Worm (Caenorhabditis elegans) whole organism, young adult: ENCODE data around the gene srsx-25.

Experiments used
- B0035.1 ChIP-seq: sonication (generic microtip); optimal IDR thresholded peaks from 2 replicates; lab custom pipeline; 2016; ENCODE audit warnings: missing genetic modification characterization, mild to moderate bottlenecking, missing compliant biosample characterization, missing genotype, missing genetic modification reagents
- C17E4.6 ChIP-seq: fragments of 200-800 bp; sonication (Bioruptor generic); IDR thresholded peaks from 2 replicates; pipeline ENCODE4 v1.3.6; 2022; ENCODE audit warnings: missing genetic modification reagents, missing genetic modification characterization, missing compliant biosample characterization
- D2030.7 ChIP-seq: fragments of 200-800 bp; sonication (Bioruptor generic); IDR thresholded peaks from 2 replicates; pipeline ENCODE4 v1.3.6; 2022; ENCODE audit warnings: missing genetic modification reagents, missing genetic modification characterization, missing compliant biosample characterization
- F37B4.10 ChIP-seq: fragments of 200-800 bp; sonication (Bioruptor generic); IDR thresholded peaks from 2 replicates; pipeline ENCODE4 v1.3.6; 2022; ENCODE audit warnings: missing genetic modification characterization, missing compliant biosample characterization
- F52B5.7 ChIP-seq: sonication (generic microtip); optimal IDR thresholded peaks from 2 replicates; lab custom pipeline; 2016; ENCODE audit warnings: mild to moderate bottlenecking, missing genetic modification characterization, missing compliant biosample characterization
- F55B11.4 ChIP-seq: sonication (generic microtip); optimal IDR thresholded peaks from 2 replicates; lab custom pipeline; 2016; ENCODE audit warnings: missing compliant biosample characterization, missing genetic modification characterization, borderline replicate concordance; ENCODE audit not compliant: insufficient read depth
- F57A8.1 ChIP-seq: fragments of 200-800 bp; sonication (Bioruptor generic); optimal IDR thresholded peaks from 2 replicates; lab custom pipeline; 2018; ENCODE audit warnings: mild to moderate bottlenecking, missing genetic modification characterization, moderate library complexity, missing compliant biosample characterization
- T26A5.8 ChIP-seq: sonication (generic microtip); optimal IDR thresholded peaks from 2 replicates; lab custom pipeline; 2016; ENCODE audit warnings: missing genetic modification characterization, missing compliant biosample characterization
- Y53F4B.3 ChIP-seq: fragments of 200-800 bp; sonication (Bioruptor generic); IDR thresholded peaks from 2 replicates; pipeline ENCODE4 v1.3.6; 2022; ENCODE audit warnings: missing genetic modification reagents, missing genetic modification characterization, missing compliant biosample characterization
- Y67H2A.10 ChIP-seq: fragments of 200-800 bp; sonication (Bioruptor generic); conservative IDR thresholded peaks from 2 replicates; pipeline ENCODE4 v1.3.6; 2022; ENCODE audit warnings: missing genetic modification reagents, missing genetic modification characterization, missing compliant biosample characterization
- aptf-3 ChIP-seq: fragments of 200-800 bp; sonication (Bioruptor generic); IDR thresholded peaks from 2 replicates; pipeline ENCODE4 v1.3.6; 2022; ENCODE audit warnings: missing genetic modification characterization, missing compliant biosample characterization
- athp-1 ChIP-seq: sonication (generic microtip); optimal IDR thresholded peaks from 2 replicates; lab custom pipeline; 2017; ENCODE audit warnings: mild to moderate bottlenecking, missing genetic modification characterization, missing compliant biosample characterization
- attf-6 ChIP-seq: fragments of 200-800 bp; sonication (Bioruptor generic); IDR thresholded peaks from 2 replicates; pipeline ENCODE4 v1.3.6; 2022; ENCODE audit warnings: missing genetic modification reagents, missing genetic modification characterization, missing compliant biosample characterization
- bed-1 ChIP-seq: fragments of 200-800 bp; sonication (Bioruptor generic); IDR thresholded peaks from 2 replicates; pipeline ENCODE4 v1.3.6; 2022; ENCODE audit warnings: missing genetic modification reagents, missing genetic modification characterization, missing compliant biosample characterization
- cebp-1 ChIP-seq, 2 experiments: fragments of 200-800 bp in 1 of 2; sonication (Bioruptor generic) in 1 of 2; sonication (generic microtip) in 1 of 2; IDR thresholded peaks in 1 of 2; optimal IDR thresholded peaks in 1 of 2; 2 replicates each; pipeline versions ENCODE4 v1.3.6 to Lab custom; 2017 to 2022; ENCODE audit warnings: missing compliant biosample characterization in 2 of 2, missing genetic modification characterization in 2 of 2, mild to moderate bottlenecking in 1 of 2, missing genetic modification reagents in 1 of 2, moderate library complexity in 1 of 2
- cebp-2 ChIP-seq: fragments of 200-800 bp; sonication (Bioruptor generic); IDR thresholded peaks from 2 replicates; pipeline ENCODE4 v1.3.6; 2022; ENCODE audit warnings: missing genetic modification characterization, missing compliant biosample characterization
- ceh-100 ChIP-seq: fragments of 200-800 bp; sonication (Bioruptor generic); IDR thresholded peaks from 2 replicates; pipeline ENCODE4 v1.3.6; 2022; ENCODE audit warnings: missing genetic modification reagents, missing genetic modification characterization, missing compliant biosample characterization
- ceh-40 ChIP-seq: fragments of 200-800 bp; sonication (Bioruptor generic); IDR thresholded peaks from 2 replicates; pipeline ENCODE4 v1.3.6; 2022; ENCODE audit warnings: missing genetic modification characterization, missing compliant biosample characterization
- chd-7 ChIP-seq: sonication (generic microtip); optimal IDR thresholded peaks from 2 replicates; lab custom pipeline; 2016; ENCODE audit warnings: mild to moderate bottlenecking, missing genetic modification characterization, moderate library complexity, missing compliant biosample characterization
- die-1 ChIP-seq: sonication (generic microtip); optimal IDR thresholded peaks from 2 replicates; lab custom pipeline; 2016; ENCODE audit warnings: missing genotype, mild to moderate bottlenecking, missing genetic modification characterization, missing compliant biosample characterization
- dpff-1 ChIP-seq: sonication (generic microtip); optimal IDR thresholded peaks from 2 replicates; lab custom pipeline; 2017; ENCODE audit warnings: mild to moderate bottlenecking, missing genetic modification characterization, missing compliant biosample characterization
- efl-1 ChIP-seq: fragments of 150-350 bp; optimal IDR thresholded peaks from 2 replicates; lab custom pipeline; 2014; ENCODE audit warnings: missing biosample characterization, missing genetic modification reagents, missing genetic modification characterization
- egl-44 ChIP-seq: fragments of 200-800 bp; sonication (Bioruptor generic); IDR thresholded peaks from 2 replicates; pipeline ENCODE4 v1.3.6; 2022; ENCODE audit warnings: missing genetic modification reagents, missing genetic modification characterization, missing compliant biosample characterization
- egrh-3 ChIP-seq: fragments of 200-800 bp; sonication (Bioruptor generic); IDR thresholded peaks from 2 replicates; pipeline ENCODE4 v1.3.6; 2022; ENCODE audit warnings: missing genetic modification reagents, missing genetic modification characterization, missing compliant biosample characterization
- ekl-4 ChIP-seq: fragments of 200-800 bp; sonication (Bioruptor generic); IDR thresholded peaks from 2 replicates; pipeline ENCODE4 v1.3.6; 2022; ENCODE audit warnings: missing genetic modification reagents, missing genetic modification characterization, missing compliant biosample characterization
- ets-4 ChIP-seq: fragments of 200-800 bp; sonication (Bioruptor generic); optimal IDR thresholded peaks from 2 replicates; lab custom pipeline; 2018; ENCODE audit warnings: mild to moderate bottlenecking, missing genetic modification characterization, missing compliant biosample characterization
- hlh-12 ChIP-seq: sonication (generic microtip); optimal IDR thresholded peaks from 2 replicates; lab custom pipeline; 2016; ENCODE audit warnings: missing genetic modification characterization, missing compliant biosample characterization
- hmg-1.2 ChIP-seq: fragments of 200-800 bp; sonication (Bioruptor generic); IDR thresholded peaks from 2 replicates; pipeline ENCODE4 v1.3.6; 2022; ENCODE audit warnings: missing genetic modification reagents, missing genetic modification characterization, missing compliant biosample characterization
- lag-1 ChIP-seq: fragments of 200-800 bp; sonication (Bioruptor generic); IDR thresholded peaks from 2 replicates; pipeline ENCODE4 v1.3.6; 2022; ENCODE audit warnings: missing genetic modification reagents, missing genetic modification characterization, missing compliant biosample characterization
- let-607 ChIP-seq, 2 experiments: fragments of 200-800 bp in 1 of 2; sonication (Bioruptor generic) in 1 of 2; sonication (generic microtip) in 1 of 2; optimal IDR thresholded peaks; 2 replicates each; lab custom pipeline; 2016 to 2018; ENCODE audit warnings: mild to moderate bottlenecking in 2 of 2, missing compliant biosample characterization in 2 of 2, missing genetic modification characterization in 2 of 2, moderate library complexity in 2 of 2, missing genotype in 1 of 2
- madf-3 ChIP-seq: fragments of 200-800 bp; sonication (Bioruptor generic); IDR thresholded peaks from 2 replicates; pipeline ENCODE4 v1.3.6; 2022; ENCODE audit warnings: missing genetic modification reagents, missing genetic modification characterization, missing compliant biosample characterization
- mes-4 ChIP-seq: sonication (generic microtip); optimal IDR thresholded peaks from 2 replicates; lab custom pipeline; 2016; ENCODE audit warnings: missing genotype, missing genetic modification characterization, missing compliant biosample characterization
- nhr-80 ChIP-seq: sonication (generic microtip); optimal IDR thresholded peaks from 2 replicates; lab custom pipeline; 2016; ENCODE audit warnings: missing genetic modification characterization, missing compliant biosample characterization
- pbrm-1 ChIP-seq: fragments of 200-800 bp; sonication (Bioruptor generic); IDR thresholded peaks from 2 replicates; pipeline ENCODE4 v1.3.6; 2022; ENCODE audit warnings: missing genetic modification reagents, missing genetic modification characterization, missing compliant biosample characterization
- rec-8 ChIP-seq, 2 experiments: sonication (generic microtip); optimal IDR thresholded peaks; 2 replicates each; lab custom pipeline; 2016; ENCODE audit warnings: mild to moderate bottlenecking in 2 of 2, missing genetic modification characterization in 2 of 2, missing genetic modification reagents in 2 of 2, missing genotype in 2 of 2, missing biosample characterization in 1 of 2, missing compliant biosample characterization in 1 of 2, moderate library complexity in 1 of 2
- sea-2 ChIP-seq: fragments of 200-800 bp; sonication (Bioruptor generic); IDR thresholded peaks from 2 replicates; pipeline ENCODE4 v1.3.6; 2022; ENCODE audit warnings: missing genetic modification characterization, missing compliant biosample characterization
- snpc-1.3 ChIP-seq: sonication (generic microtip); optimal IDR thresholded peaks from 2 replicates; lab custom pipeline; 2017; ENCODE audit warnings: missing genetic modification characterization, mild to moderate bottlenecking, missing compliant biosample characterization, antibody characterized with exemption, moderate library complexity, missing genotype, missing genetic modification reagents; ENCODE audit not compliant: insufficient read depth
- snpc-4 ChIP-seq, 5 experiments: fragments of 150-350 bp in 1 of 5; sonication (generic microtip) in 4 of 5; optimal IDR thresholded peaks; 2 replicates each; lab custom pipeline; 2014 to 2018; ENCODE audit warnings: missing genetic modification characterization in 5 of 5, missing biosample characterization in 3 of 5, antibody characterized with exemption in 2 of 5, mild to moderate bottlenecking in 2 of 5, missing compliant biosample characterization in 2 of 5, missing genotype in 2 of 5, moderate library complexity in 2 of 5, missing genetic modification reagents in 1 of 5
- tlf-1 ChIP-seq: fragments of 200-800 bp; sonication (Bioruptor generic); optimal IDR thresholded peaks from 2 replicates; lab custom pipeline; 2018; ENCODE audit warnings: mild to moderate bottlenecking, missing genetic modification characterization, missing compliant biosample characterization
- unc-130 ChIP-seq: sonication (generic microtip); optimal IDR thresholded peaks from 2 replicates; lab custom pipeline; 2016; ENCODE audit warnings: missing genetic modification reagents, missing genetic modification characterization, missing compliant biosample characterization
- unc-62 ChIP-seq: fragments of 150-350 bp; optimal IDR thresholded peaks from 2 replicates; lab custom pipeline; 2014; ENCODE audit warnings: missing biosample characterization, missing genetic modification reagents, missing genetic modification characterization
- zfh-2 ChIP-seq: fragments of 200-800 bp; sonication (Bioruptor generic); conservative IDR thresholded peaks from 2 replicates; pipeline ENCODE4 v1.3.6; 2022; ENCODE audit warnings: missing genetic modification reagents, missing genetic modification characterization, missing compliant biosample characterization
- ztf-22 ChIP-seq: fragments of 200-800 bp; sonication (Bioruptor generic); optimal IDR thresholded peaks from 2 replicates; lab custom pipeline; 2018; ENCODE audit warnings: mild to moderate bottlenecking, missing genetic modification characterization, moderate library complexity, missing compliant biosample characterization
- ztf-3 ChIP-seq: fragments of 200-800 bp; sonication (Bioruptor generic); optimal IDR thresholded peaks from 2 replicates; lab custom pipeline; 2018; ENCODE audit warnings: mild to moderate bottlenecking, missing genetic modification characterization, missing compliant biosample characterization

srsx-25 gene

DNA sequence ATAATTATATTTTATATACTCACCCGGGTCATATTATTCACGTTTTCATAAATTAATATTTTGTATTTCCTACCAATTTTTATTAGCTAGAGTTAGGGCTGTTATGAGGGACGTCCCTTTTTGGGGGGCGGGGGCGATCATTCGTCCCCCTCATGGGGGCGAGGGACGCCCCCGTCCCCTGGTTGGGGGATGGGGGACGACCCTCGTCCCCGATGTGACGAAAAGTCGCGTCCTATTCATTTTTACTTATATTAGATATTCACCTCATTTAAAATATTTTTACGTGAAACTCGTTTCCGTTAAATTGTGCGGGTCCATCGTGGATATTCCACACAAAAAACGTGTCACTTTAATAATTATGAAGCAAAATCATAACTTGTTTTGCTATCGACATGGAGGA is 16.4 kb upstream of the srsx-25 start, which contains the start of gene W02A2.12 (continued):
- peak; percentile 80 for TF ChIP-seq zfh-2 (GFP tag; lab: Robert Waterston, UW)
- TF ChIP-seq ekl-4: peak; percentile 47; the same call in 1 of the 2 replicates
- 0 out of 2 replicates have a peak, but pooled peaks have one; percentile 63 for TF ChIP-seq aptf-3 (GFP tag; lab: Robert Waterston, UW)
- TF ChIP-seq egl-44 (GFP tag; lab: Robert Waterston, UW): no peak
- no peak for TF ChIP-seq snpc-4 (GFP tag; optimal IDR thresholded peaks at IDR 0.05; lab: Kevin White, UChicago)
- peak in 1 of 4 experiments; percentile 18 for TF ChIP-seq snpc-4 (tag; optimal IDR thresholded peaks at IDR 0.05; lab: Kevin White, UChicago)
- TF ChIP-seq die-1 (tag; lab: Kevin White, UChicago): no peak
- TF ChIP-seq unc-62 (GFP tag; lab: Kevin White, UChicago): no peak
- no peak for TF ChIP-seq ztf-3 (GFP tag; lab: Kevin White, UChicago)
- TF ChIP-seq egrh-3 (GFP tag; lab: Robert Waterston, UW): peak; percentile 77; the same call in 1 of the 2 replicates
- TF ChIP-seq athp-1 (tag; lab: Kevin White, UChicago): peak; percentile 72
- no peak for TF ChIP-seq C17E4.6 (GFP tag; lab: Robert Waterston, UW)
- peak; percentile 72 for TF ChIP-seq attf-6 (GFP tag; lab: Robert Waterston, UW)
- TF ChIP-seq unc-130: no peak
- 0 out of 2 replicates have a peak, but pooled peaks have one; percentile 25 for TF ChIP-seq madf-3 (GFP tag; lab: Robert Waterston, UW)
- TF ChIP-seq pbrm-1: peak; percentile 38; the same call in 1 of the 2 replicates
- TF ChIP-seq ets-4: no peak
- TF ChIP-seq rec-8 (tag; optimal IDR thresholded peaks at IDR 0.05; lab: Kevin White, UChicago): no peak
- TF ChIP-seq cebp-2: peak; percentile 93; the same call in 1 of the 2 replicates

ce11 chrIV:13353143-13353773 is 11.7 kb upstream of the srsx-25 start, which contains the start of the genes rec-8 and mex-5:
Gene rec-8, minus strand, starts transcription at chrIV:13353193.
Gene mex-5, plus strand, starts transcription at chrIV:13353723.
- TF ChIP-seq F57A8.1 (GFP tag; lab: Kevin White, UChicago) (no peak), F37B4.10 (no peak), ceh-40 (GFP tag; lab: Robert Waterston, UW) (no peak), egrh-3 (GFP tag; lab: Robert Waterston, UW) (no peak), B0035.1 (tag; lab: Kevin White, UChicago) (no peak), let-607 (tag; optimal IDR thresholded peaks at IDR 0.05; lab: Kevin White, UChicago) (no peak), mes-4 (tag; lab: Kevin White, UChicago) (no peak), unc-62 (GFP tag; lab: Kevin White, UChicago) (no peak), efl-1 (GFP tag; lab: Kevin White, UChicago) (peak; percentile 98), nhr-80 (tag; lab: Kevin White, UChicago) (no peak), Y67H2A.10 (no peak), attf-6 (GFP tag; lab: Robert Waterston, UW) (peak; percentile 83), hlh-12 (tag; lab: Kevin White, UChicago) (no peak), snpc-4 (GFP tag; optimal IDR thresholded peaks at IDR 0.05; lab: Kevin White, UChicago) (peak; percentile 28), snpc-4 (tag; optimal IDR thresholded peaks at IDR 0.05; lab: Kevin White, UChicago) (peak in 2 of 4 experiments; percentile 43 to 78), dpff-1 (tag; lab: Kevin White, UChicago) (no peak), Y53F4B.3 (GFP tag; lab: Robert Waterston, UW) (no peak), cebp-1 (GFP tag; IDR thresholded peaks at IDR 0.05; lab: Robert Waterston, UW) (no peak), cebp-1 (tag; optimal IDR thresholded peaks at IDR 0.05; lab: Kevin White, UChicago) (no peak), cebp-2 (no peak), ztf-22 (GFP tag; lab: Kevin White, UChicago) (no peak), rec-8 (tag; optimal IDR thresholded peaks at IDR 0.05; lab: Kevin White, UChicago) (no peak), F55B11.4 (no peak), D2030.7 (GFP tag; lab: Robert Waterston, UW) (peak; percentile 89), sea-2 (GFP tag; lab: Robert Waterston, UW) (no peak), chd-7 (tag; lab: Kevin White, UChicago) (no peak), snpc-1.3 (tag; lab: Kevin White, UChicago) (peak; percentile 90), ceh-100 (GFP tag; lab: Robert Waterston, UW) (no peak), T26A5.8 (no peak), tlf-1 (GFP tag; lab: Kevin White, UChicago) (peak; percentile 85), F52B5.7 (tag; lab: Kevin White, UChicago) (no peak), hmg-1.2 (peak; percentile 47; the same call in 1 of the 2 replicates), bed-1 (GFP tag; lab: Robert Waterston, UW) (no peak), lag-1 (GFP tag; lab: Robert Waterston, UW) (no peak)
